Worm (Caenorhabditis elegans) whole organism, late embryonic: ENCODE results near the gene ucr-1.

Source experiments
- F13H6.1 ChIP-seq: sonication (generic microtip); optimal IDR thresholded peaks from 2 replicates; lab custom pipeline; 2016; ENCODE audit warnings: missing genetic modification characterization, missing compliant biosample characterization
- gmeb-2 ChIP-seq: sonication (generic microtip); optimal IDR thresholded peaks from 2 replicates; lab custom pipeline; 2016; ENCODE audit warnings: missing genetic modification characterization, inconsistent platforms, missing compliant biosample characterization
- hlh-30 ChIP-seq: sonication (generic microtip); optimal IDR thresholded peaks from 2 replicates; lab custom pipeline; 2017; ENCODE audit warnings: antibody characterized with exemption, missing genetic modification characterization, missing compliant biosample characterization; ENCODE audit not compliant: insufficient read depth
- nfya-1 ChIP-seq: sonication (generic microtip); optimal IDR thresholded peaks from 2 replicates; lab custom pipeline; 2017; ENCODE audit warnings: missing genetic modification characterization, mild to moderate bottlenecking, missing compliant biosample characterization, antibody characterized with exemption, moderate library complexity

ce11 chrIII:5568679-5569078, 23.3 kb upstream of the ucr-1 start, which contains the start of gene nspb-12:
- no peak for TF ChIP-seq nfya-1 (tag; lab: Kevin White, UChicago)
- TF ChIP-seq F13H6.1 = no peak
- no peak for TF ChIP-seq gmeb-2 (tag; lab: Kevin White, UChicago)
- TF ChIP-seq hlh-30 (tag; lab: Kevin White, UChicago) = no peak
